Fruit fly (Drosophila melanogaster): ENCODE measurements around the gene SMC3.

The SMC3 gene

DNA sequence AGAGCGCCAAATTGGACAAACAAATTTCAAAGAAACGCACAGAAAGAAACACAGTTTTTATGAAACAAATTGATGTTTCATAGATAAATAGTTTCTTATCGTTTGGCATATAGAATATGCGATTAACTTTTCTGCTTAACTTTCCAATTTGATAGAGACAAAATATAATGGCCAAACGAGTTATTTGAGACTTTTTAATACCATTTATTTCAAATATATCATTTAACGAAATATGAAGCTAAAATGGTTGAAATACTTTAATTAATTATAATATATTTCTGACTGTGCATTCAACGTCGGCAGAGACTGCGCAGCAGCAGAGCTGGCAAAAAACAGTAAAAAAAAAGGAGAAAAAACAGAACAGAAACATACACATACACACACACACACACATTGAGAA is 7.7 kb downstream of the SMC3 start (continued):
- TF ChIP-seq Eip93F (GFP tag; optimal IDR thresholded peaks at IDR 0.05) = no peak
- TF ChIP-seq Eip78C (GFP tag) = peak; percentile 67
- peak; percentile 6 for TF ChIP-seq Smox (GFP tag; optimal IDR thresholded peaks at IDR 0.05)
- TF ChIP-seq CG11902 (GFP tag; optimal IDR thresholded peaks at IDR 0.05) = no peak
- TF ChIP-seq fd59A (GFP tag; optimal IDR thresholded peaks at IDR 0.05) = no peak
- peak; percentile 3 for TF ChIP-seq Hr39 (GFP tag; optimal IDR thresholded peaks at IDR 0.05)
- TF ChIP-seq CG6808 (GFP tag; optimal IDR thresholded peaks at IDR 0.05) = no peak
- TF ChIP-seq CG10631 (GFP tag; optimal IDR thresholded peaks at IDR 0.05) = peak; percentile 23
- no peak for TF ChIP-seq CG6276 (GFP tag; optimal IDR thresholded peaks at IDR 0.05)
- TF ChIP-seq CG15336 (GFP tag; IDR thresholded peaks at IDR 0.05) = peak; percentile 69
- no peak for TF ChIP-seq fd85E (GFP tag; optimal IDR thresholded peaks at IDR 0.05)
- peak; percentile 19 for TF ChIP-seq CG10669 (GFP tag; optimal IDR thresholded peaks at IDR 0.05)
- peak; percentile 18 for TF ChIP-seq CG6792 (GFP tag; optimal IDR thresholded peaks at IDR 0.05)
- TF ChIP-seq Ets21C (GFP tag; optimal IDR thresholded peaks at IDR 0.05) = no peak
- no peak for TF ChIP-seq Sox15 (GFP tag; optimal IDR thresholded peaks at IDR 0.05)
- no peak for TF ChIP-seq Sox102F (GFP tag; optimal IDR thresholded peaks at IDR 0.05)
- TF ChIP-seq fkh (GFP tag; optimal IDR thresholded peaks at IDR 0.05) = no peak
- peak; percentile 13; the same call in 1 of the 3 replicates for TF ChIP-seq CG6163 (GFP tag; IDR thresholded peaks at IDR 0.05)
- TF ChIP-seq CG34406 (GFP tag; optimal IDR thresholded peaks at IDR 0.05) = no peak
- no peak for TF ChIP-seq cyc (GFP tag; optimal IDR thresholded peaks at IDR 0.05)
- TF ChIP-seq CG16779 (tag; optimal IDR thresholded peaks at IDR 0.05) = no peak
- no peak for TF ChIP-seq ss (GFP tag; optimal IDR thresholded peaks at IDR 0.05)

dm6 chrX:16583730-16584129 is 9.5 kb downstream of the SMC3 start:
- TF ChIP-seq CG9139 (GFP tag; optimal IDR thresholded peaks at IDR 0.05) (no peak), OdsH (GFP tag; optimal IDR thresholded peaks at IDR 0.05) (no peak), dsx (GFP tag; optimal IDR thresholded peaks at IDR 0.05; ENCODE audit: poor library complexity, severe bottlenecking) (no peak), Eip78C (GFP tag) (peak; percentile 13), eg (GFP tag; IDR thresholded peaks at IDR 0.05) (peak; percentile 50; the same call in 1 of the 3 replicates), CG7368 (GFP tag; optimal IDR thresholded peaks at IDR 0.05) (no peak), Sox15 (GFP tag; optimal IDR thresholded peaks at IDR 0.05) (no peak), cyc (GFP tag; optimal IDR thresholded peaks at IDR 0.05) (no peak), CG11762 (GFP tag; optimal IDR thresholded peaks at IDR 0.05; ENCODE audit: insufficient read depth) (no peak), Sox14 (GFP tag; optimal IDR thresholded peaks at IDR 0.05) (no peak), CG6276 (GFP tag; optimal IDR thresholded peaks at IDR 0.05) (peak; percentile 46), CG11902 (GFP tag; optimal IDR thresholded peaks at IDR 0.05) (no peak), CG6163 (GFP tag; IDR thresholded peaks at IDR 0.05) (no peak), CG8119 (GFP tag; IDR thresholded peaks at IDR 0.05) (peak; percentile 63; the same call in 2 of the 3 replicates), CG15336 (GFP tag; IDR thresholded peaks at IDR 0.05) (peak; percentile 54; the same call in 1 of the 2 replicates), CG3032 (tag; optimal IDR thresholded peaks at IDR 0.05) (no peak), Eip75B (GFP tag; optimal IDR thresholded peaks at IDR 0.05) (no peak), fd59A (GFP tag; optimal IDR thresholded peaks at IDR 0.05) (no peak), Eip93F (GFP tag; optimal IDR thresholded peaks at IDR 0.05) (no peak), CG10669 (GFP tag; optimal IDR thresholded peaks at IDR 0.05) (no peak)

- TF ChIP-seq CG11762 (GFP tag; optimal IDR thresholded peaks at IDR 0.05; ENCODE audit: insufficient read depth) (no peak), CG16779 (tag; optimal IDR thresholded peaks at IDR 0.05) (no peak), CG8119 (GFP tag; IDR thresholded peaks at IDR 0.05) (no peak), fd59A (GFP tag; optimal IDR thresholded peaks at IDR 0.05) (no peak), fkh (GFP tag; optimal IDR thresholded peaks at IDR 0.05) (no peak), CG9139 (GFP tag; optimal IDR thresholded peaks at IDR 0.05) (no peak), eg (GFP tag; IDR thresholded peaks at IDR 0.05) (no peak; the same call in 1 of the 3 replicates), fd85E (GFP tag; optimal IDR thresholded peaks at IDR 0.05) (no peak), acj6 (GFP tag; optimal IDR thresholded peaks at IDR 0.05) (no peak), achi (GFP tag; optimal IDR thresholded peaks at IDR 0.05) (no peak), lz (GFP tag; optimal IDR thresholded peaks at IDR 0.05) (no peak)
These were observed 11.1 kb downstream of the SMC3 start for dm6 chrX:16582145-16582544.

DNA sequence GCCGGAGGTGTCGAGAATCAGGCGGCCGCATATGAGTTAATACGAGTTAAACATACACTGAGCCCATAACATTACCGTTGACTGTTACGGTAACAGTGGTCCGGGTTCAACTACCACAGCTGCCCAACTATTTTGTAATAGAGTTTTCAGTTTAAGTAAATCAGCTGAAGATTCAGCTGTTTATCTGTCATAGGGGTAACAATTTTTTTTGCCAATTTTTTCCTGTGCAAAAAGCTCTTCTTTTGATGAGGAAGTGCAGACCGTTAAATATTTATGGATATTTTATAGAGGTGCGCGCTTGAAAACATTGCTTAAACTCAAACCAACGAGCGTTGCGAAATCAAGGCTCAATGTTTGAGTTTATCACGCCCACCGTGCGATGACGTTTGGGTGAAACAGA is 11.5 kb downstream of the SMC3 start:
- TF ChIP-seq Eip78C (GFP tag) (peak; percentile 62), achi (GFP tag; optimal IDR thresholded peaks at IDR 0.05) (no peak), CG31627 (GFP tag; optimal IDR thresholded peaks at IDR 0.05) (peak; percentile 3), Sox14 (GFP tag; optimal IDR thresholded peaks at IDR 0.05) (peak; percentile 3), Hr38 (GFP tag; optimal IDR thresholded peaks at IDR 0.05) (no peak), Eip93F (GFP tag; optimal IDR thresholded peaks at IDR 0.05) (no peak), Hr4 (GFP tag; optimal IDR thresholded peaks at IDR 0.05) (peak; percentile 55), topi (GFP tag; optimal IDR thresholded peaks at IDR 0.05) (peak; percentile 4), pdm3 (GFP tag; optimal IDR thresholded peaks at IDR 0.05) (peak; percentile 7), CG6808 (GFP tag; optimal IDR thresholded peaks at IDR 0.05) (no peak), CG32006 (GFP tag; optimal IDR thresholded peaks at IDR 0.05) (peak; percentile 56), Hr39 (GFP tag; optimal IDR thresholded peaks at IDR 0.05) (peak; percentile 21), cyc (GFP tag; optimal IDR thresholded peaks at IDR 0.05) (peak; percentile 10), CG8319 (GFP tag; optimal IDR thresholded peaks at IDR 0.05) (no peak), OdsH (GFP tag; optimal IDR thresholded peaks at IDR 0.05) (peak; percentile 12), acj6 (GFP tag; optimal IDR thresholded peaks at IDR 0.05) (peak; percentile 15), CG1621 (tag; optimal IDR thresholded peaks at IDR 0.05) (no peak), dsx (GFP tag; optimal IDR thresholded peaks at IDR 0.05; ENCODE audit: poor library complexity, severe bottlenecking) (no peak), lz (GFP tag; optimal IDR thresholded peaks at IDR 0.05) (peak; percentile 4)

Data from whole organism, prepupa.